Fruit fly (Drosophila melanogaster): ENCODE results near the gene CG13308.
A peak's percentile ranks its signal among the peaks of the same experiment; 100 is the strongest.

CG13308 gene

dm6 chr3L:8830017-8830702, 21.8 kb downstream of the CG13308 start:
- TF ChIP-seq CTCF (GFP tag; optimal IDR thresholded peaks at IDR 0.05), result peak; percentile 5
- peak; percentile 3 for TF ChIP-seq nerfin-1 (tag; optimal IDR thresholded peaks at IDR 0.05)
- TF ChIP-seq CG7987 (GFP tag; optimal IDR thresholded peaks at IDR 0.05), result no peak
- TF ChIP-seq CG10979 (tag; optimal IDR thresholded peaks at IDR 0.05), result no peak
- TF ChIP-seq stc (GFP tag; IDR thresholded peaks at IDR 0.05), result no peak
- TF ChIP-seq Hmx (GFP tag; optimal IDR thresholded peaks at IDR 0.05), result no peak
- no peak for TF ChIP-seq tup (GFP tag; optimal IDR thresholded peaks at IDR 0.05)
- TF ChIP-seq vvl (GFP tag; IDR thresholded peaks at IDR 0.05), result peak; percentile 35; the same call in 1 of the 2 replicates
- TF ChIP-seq az2 (GFP tag; optimal IDR thresholded peaks at IDR 0.05), result no peak
- TF ChIP-seq mirr (GFP tag; optimal IDR thresholded peaks at IDR 0.05), result peak; percentile 29
- TF ChIP-seq CG14965 (GFP tag; optimal IDR thresholded peaks at IDR 0.05; ENCODE audit: borderline replicate concordance), result no peak
- no peak for TF ChIP-seq twi (tag; optimal IDR thresholded peaks at IDR 0.05)
- no peak for TF ChIP-seq CG10959 (GFP tag; IDR thresholded peaks at IDR 0.05)
- TF ChIP-seq CG6813 (GFP tag; optimal IDR thresholded peaks at IDR 0.05), result peak; percentile 31
- no peak for TF ChIP-seq cas (GFP tag; IDR thresholded peaks at IDR 0.05)
- no peak for TF ChIP-seq lov (optimal IDR thresholded peaks at IDR 0.05)
- no peak for TF ChIP-seq lov (GFP tag; IDR thresholded peaks at IDR 0.05)
- no peak for TF ChIP-seq Neu2 (GFP tag; optimal IDR thresholded peaks at IDR 0.05; ENCODE audit: borderline replicate concordance)
- no peak for TF ChIP-seq Rfx (GFP tag; IDR thresholded peaks at IDR 0.05)
- no peak for TF ChIP-seq CG3838 (GFP tag; optimal IDR thresholded peaks at IDR 0.05)
- TF ChIP-seq mld (GFP tag; IDR thresholded peaks at IDR 0.05; ENCODE audit: partially characterized antibody), result no peak
- TF ChIP-seq Ets97D (GFP tag; optimal IDR thresholded peaks at IDR 0.05), result no peak
- TF ChIP-seq CG17186 (GFP tag; optimal IDR thresholded peaks at IDR 0.05), result no peak
- no peak for TF ChIP-seq CG9932 (GFP tag; IDR thresholded peaks at IDR 0.05)
- TF ChIP-seq kni (GFP tag; optimal IDR thresholded peaks at IDR 0.05), result peak; percentile 4
- TF ChIP-seq sim (GFP tag; IDR thresholded peaks at IDR 0.05), result no peak
- no peak for TF ChIP-seq CG15073 (GFP tag; optimal IDR thresholded peaks at IDR 0.05)
- TF ChIP-seq pum (GFP tag; optimal IDR thresholded peaks at IDR 0.05), result no peak
- TF ChIP-seq lola (GFP tag; optimal IDR thresholded peaks at IDR 0.05), result peak in 1 of 3 experiments; percentile 34
- peak; percentile 19 for TF ChIP-seq CG1603 (tag; optimal IDR thresholded peaks at IDR 0.05)
- no peak for TF ChIP-seq CG4360 (GFP tag; IDR thresholded peaks at IDR 0.05)
- peak; percentile 34 for TF ChIP-seq exex (tag; optimal IDR thresholded peaks at IDR 0.05)
- no peak for TF ChIP-seq Awh (GFP tag; IDR thresholded peaks at IDR 0.05)
- no peak for TF ChIP-seq Dp (GFP tag; optimal IDR thresholded peaks at IDR 0.05)
- peak; percentile 16 for TF ChIP-seq Hmr (GFP tag; optimal IDR thresholded peaks at IDR 0.05)
- TF ChIP-seq sens (GFP tag), result peak; percentile 46
- peak; percentile 70 for TF ChIP-seq grn (GFP tag; optimal IDR thresholded peaks at IDR 0.05)
- TF ChIP-seq hb (GFP tag; IDR thresholded peaks at IDR 0.05; ENCODE audit: partially characterized antibody), result no peak
- peak; percentile 21 for TF ChIP-seq abd-A (tag; optimal IDR thresholded peaks at IDR 0.05)
- peak; percentile 25 for TF ChIP-seq wek (GFP tag; optimal IDR thresholded peaks at IDR 0.05)
- no peak for TF ChIP-seq B-H2 (GFP tag; optimal IDR thresholded peaks at IDR 0.05)
- peak; percentile 0 for TF ChIP-seq Ssrp (tag; optimal IDR thresholded peaks at IDR 0.05)
- TF ChIP-seq CG2129 (GFP tag; IDR thresholded peaks at IDR 0.05; ENCODE audit: partially characterized antibody), result no peak
- TF ChIP-seq Hr78 (GFP tag; optimal IDR thresholded peaks at IDR 0.05), result no peak
- TF ChIP-seq stwl (tag; optimal IDR thresholded peaks at IDR 0.05), result no peak
- TF ChIP-seq tio (GFP tag; optimal IDR thresholded peaks at IDR 0.05), result no peak
- TF ChIP-seq Mes4 (GFP tag; optimal IDR thresholded peaks at IDR 0.05), result no peak
- no peak for TF ChIP-seq D19A (tag; optimal IDR thresholded peaks at IDR 0.05)
- TF ChIP-seq sisA (GFP tag; IDR thresholded peaks at IDR 0.05), result no peak
- TF ChIP-seq eve (GFP tag; optimal IDR thresholded peaks at IDR 0.05), result peak in 1 of 2 experiments; percentile 55
